Fruit fly (Drosophila melanogaster): Measurements from ENCODE around the gene ush.

The ush gene

dm6 chr2L:479483-480195 lies 3.6 kb downstream of the ush start, which contains the start of gene cbt (continued):
- TF ChIP-seq gem (tag; optimal IDR thresholded peaks at IDR 0.05) (peak; percentile 99), CG32767 (GFP tag; IDR thresholded peaks at IDR 0.05) (no peak), row (GFP tag; IDR thresholded peaks at IDR 0.05) (no peak), CG14050 (GFP tag; IDR thresholded peaks at IDR 0.05) (no peak), lmd (GFP tag; IDR thresholded peaks at IDR 0.05) (no peak), Ptx1 (GFP tag; IDR thresholded peaks at IDR 0.05) (no peak), Oaz (GFP tag; IDR thresholded peaks at IDR 0.05) (no peak), ewg (GFP tag; optimal IDR thresholded peaks at IDR 0.05) (peak; percentile 93), CG6689 (GFP tag; IDR thresholded peaks at IDR 0.05) (no peak), CG2129 (GFP tag; IDR thresholded peaks at IDR 0.05; ENCODE audit: partially characterized antibody) (no peak), sim (GFP tag; IDR thresholded peaks at IDR 0.05) (no peak), seq (GFP tag; IDR thresholded peaks at IDR 0.05) (no peak), BtbVII (GFP tag; optimal IDR thresholded peaks at IDR 0.05) (peak; percentile 98), CG7987 (GFP tag; optimal IDR thresholded peaks at IDR 0.05) (peak; percentile 80), Atf6 (GFP tag; IDR thresholded peaks at IDR 0.05) (no peak), dan (GFP tag; IDR thresholded peaks at IDR 0.05) (no peak), CG2120 (GFP tag; optimal IDR thresholded peaks at IDR 0.05) (peak; percentile 99), CG6765 (GFP tag; optimal IDR thresholded peaks at IDR 0.05) (peak; percentile 96), sima (GFP tag; optimal IDR thresholded peaks at IDR 0.05) (peak; percentile 92), crol (GFP tag; IDR thresholded peaks at IDR 0.05) (no peak), Taf1 (GFP tag; IDR thresholded peaks at IDR 0.05) (no peak), CG13624 (GFP tag; optimal IDR thresholded peaks at IDR 0.05) (peak; percentile 98), Deaf1 (tag; optimal IDR thresholded peaks at IDR 0.05) (peak; percentile 89), pita (GFP tag; optimal IDR thresholded peaks at IDR 0.05) (no peak), D19A (tag; optimal IDR thresholded peaks at IDR 0.05) (peak; percentile 94), CG3995 (GFP tag; optimal IDR thresholded peaks at IDR 0.05) (peak; percentile 75), CG2202 (tag; optimal IDR thresholded peaks at IDR 0.05) (peak; percentile 94), CG17912 (GFP tag; optimal IDR thresholded peaks at IDR 0.05) (peak; percentile 87), CG7786 (GFP tag; optimal IDR thresholded peaks at IDR 0.05) (peak; percentile 99), Max (GFP tag; optimal IDR thresholded peaks at IDR 0.05) (peak; percentile 96), Camta (GFP tag; optimal IDR thresholded peaks at IDR 0.05) (peak; percentile 98), ci (GFP tag; IDR thresholded peaks at IDR 0.05) (no peak), CG13775 (GFP tag; optimal IDR thresholded peaks at IDR 0.05) (peak; percentile 96), CG9727 (GFP tag; optimal IDR thresholded peaks at IDR 0.05) (peak; percentile 98), zf30C (GFP tag; optimal IDR thresholded peaks at IDR 0.05) (peak; percentile 100), Jarid2 (GFP tag; optimal IDR thresholded peaks at IDR 0.05) (peak; percentile 75), dmrt11E (tag; optimal IDR thresholded peaks at IDR 0.05) (peak; percentile 96), Ets97D (GFP tag; optimal IDR thresholded peaks at IDR 0.05) (peak; percentile 87), CG2712 (tag; optimal IDR thresholded peaks at IDR 0.05) (peak; percentile 98), hth (optimal IDR thresholded peaks at IDR 0.05) (no peak), pho (GFP tag; optimal IDR thresholded peaks at IDR 0.05) (peak; percentile 97), CG10366 (GFP tag; IDR thresholded peaks at IDR 0.05) (no peak), CG18476 (GFP tag; optimal IDR thresholded peaks at IDR 0.05) (peak; percentile 95), CG11456 (GFP tag; IDR thresholded peaks at IDR 0.05) (no peak), Trl (optimal IDR thresholded peaks at IDR 0.05) (peak; percentile 78 to 92), Trl (GFP tag; optimal IDR thresholded peaks at IDR 0.05) (peak; percentile 98), CG11560 (tag; IDR thresholded peaks at IDR 0.05) (no peak), CG7556 (GFP tag; optimal IDR thresholded peaks at IDR 0.05) (peak; percentile 98), tna (GFP tag; IDR thresholded peaks at IDR 0.05; ENCODE audit: partially characterized antibody) (no peak), jigr1 (GFP tag; IDR thresholded peaks at IDR 0.05) (no peak), CG11696 (GFP tag; IDR thresholded peaks at IDR 0.05) (no peak), CG10462 (GFP tag; optimal IDR thresholded peaks at IDR 0.05) (peak; percentile 94)

All from whole organism, embryonic.